Worm (Caenorhabditis elegans): ENCODE measurements around the gene R05D8.11.

DNA sequence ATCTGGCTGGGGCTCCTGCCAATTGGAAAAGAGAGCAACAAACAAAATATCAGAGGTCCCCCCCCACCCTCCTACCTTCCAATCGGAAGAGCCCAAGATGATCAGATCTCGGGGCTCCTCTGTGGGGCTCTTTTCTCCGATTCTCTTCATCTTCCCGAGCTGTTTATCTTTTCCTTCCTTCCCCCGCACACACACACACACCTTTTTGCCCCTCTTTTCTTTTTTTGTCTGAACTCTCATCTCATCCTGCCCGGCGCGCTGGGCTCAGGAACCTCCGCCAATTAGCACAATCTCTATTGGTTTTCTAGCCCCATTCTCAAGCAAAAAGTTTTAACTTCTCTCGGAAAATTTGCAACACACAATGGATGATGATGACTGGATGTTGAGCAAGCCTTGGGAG, 22.6 kb upstream of the R05D8.11 start:
- TF ChIP-seq C38D4.7 (GFP tag; optimal IDR thresholded peaks at IDR 0.05) (no peak), ceh-14 (tag; optimal IDR thresholded peaks at IDR 0.05) (no peak), ama-1 (optimal IDR thresholded peaks at IDR 0.05) (no peak)

Measured in whole organism, late embryonic.